Fruit fly (Drosophila melanogaster) whole organism, embryonic: ENCODE measurements around the gene Mdr65.

Experiments
- Ada2b ChIP-seq: fragments of 200-800 bp; sonication (Bioruptor generic); IDR thresholded peaks from 2 replicates; pipeline ENCODE4 v1.3.6; 2022; ENCODE audit warnings: missing biosample characterization, missing genetic modification characterization
- CG11247 ChIP-seq: fragments of 200-800 bp; sonication (Bioruptor generic); IDR thresholded peaks from 2 replicates; pipeline ENCODE4 v1.3.6; 2022; ENCODE audit warnings: missing biosample characterization, missing genetic modification characterization
- CG12219 ChIP-seq: fragments of 200-800 bp; sonication (Bioruptor generic); optimal IDR thresholded peaks from 3 replicates; lab custom pipeline; 2018; ENCODE audit warnings: missing biosample characterization, mild to moderate bottlenecking, missing genetic modification characterization
- CG13296 ChIP-seq: fragments of 200-800 bp; sonication (Bioruptor generic); optimal IDR thresholded peaks from 3 replicates; lab custom pipeline; 2018; ENCODE audit warnings: missing biosample characterization, mild to moderate bottlenecking, missing genetic modification characterization
- CG14050 ChIP-seq: fragments of 200-800 bp; sonication (Bioruptor generic); IDR thresholded peaks from 3 replicates; pipeline ENCODE4 v1.3.6; 2022; ENCODE audit warnings: missing biosample characterization, missing genetic modification characterization
- CG14667 ChIP-seq: fragments of 200-800 bp; sonication (Bioruptor generic); IDR thresholded peaks from 2 replicates; pipeline ENCODE4 v1.3.6; 2022; ENCODE audit warnings: missing biosample characterization, missing genetic modification characterization
- CG15011 ChIP-seq: fragments of 200-800 bp; sonication (Bioruptor generic); optimal IDR thresholded peaks from 3 replicates; lab custom pipeline; 2018; ENCODE audit warnings: missing biosample characterization, mild to moderate bottlenecking, missing genetic modification characterization
- CG15073 ChIP-seq: fragments of 200-800 bp; sonication (Bioruptor generic); optimal IDR thresholded peaks from 2 replicates; lab custom pipeline; 2016; ENCODE audit warnings: missing biosample characterization, missing genetic modification characterization
- CG17361 ChIP-seq: fragments of 200-800 bp; sonication (Bioruptor generic); IDR thresholded peaks from 3 replicates; pipeline ENCODE4 v1.3.6; 2022; ENCODE audit warnings: missing biosample characterization, missing genetic modification characterization
- CG17802 ChIP-seq: fragments of 200-800 bp; sonication (Bioruptor generic); optimal IDR thresholded peaks from 2 replicates; lab custom pipeline; 2018; ENCODE audit warnings: missing biosample characterization, mild to moderate bottlenecking, missing genetic modification characterization, moderate library complexity
- CG1832 ChIP-seq: fragments of 200-800 bp; sonication (Bioruptor generic); optimal IDR thresholded peaks from 2 replicates; lab custom pipeline; 2017; ENCODE audit warnings: missing biosample characterization, mild to moderate bottlenecking, missing genetic modification characterization, inconsistent platforms
- CG34422 ChIP-seq: fragments of 200-800 bp; sonication (Bioruptor generic); IDR thresholded peaks from 3 replicates; pipeline ENCODE4 v1.3.6; 2022; ENCODE audit warnings: missing biosample characterization, missing genetic modification characterization
- CG42726 ChIP-seq: fragments of 200-800 bp; sonication (Bioruptor generic); IDR thresholded peaks from 2 replicates; pipeline ENCODE4 v1.3.6; 2022; ENCODE audit warnings: missing biosample characterization, missing genetic modification characterization; ENCODE audit not compliant: partially characterized antibody
- CG6683 ChIP-seq: fragments of 200-800 bp; sonication (Bioruptor generic); optimal IDR thresholded peaks from 2 replicates; lab custom pipeline; 2017; ENCODE audit warnings: missing biosample characterization, mild to moderate bottlenecking, missing genetic modification characterization, missing genetic modification reagents
- CG6813 ChIP-seq: fragments of 200-800 bp; sonication (Bioruptor generic); optimal IDR thresholded peaks from 2 replicates; lab custom pipeline; 2017; ENCODE audit warnings: missing biosample characterization, missing genetic modification characterization, mild to moderate bottlenecking, moderate library complexity, missing genetic modification reagents
- CkIIα-i1 ChIP-seq: fragments of 200-800 bp; sonication (Bioruptor generic); IDR thresholded peaks from 2 replicates; pipeline ENCODE4 v1.3.6; 2022; ENCODE audit warnings: missing biosample characterization, missing genetic modification characterization
- D ChIP-seq, 2 experiments: fragments of 200-800 bp in 1 of 2; fragments of >200 bp in 1 of 2; sonication (Bioruptor generic) in 1 of 2; optimal IDR thresholded peaks; 2 replicates in 1 of 2; 3 replicates in 1 of 2; lab custom pipeline; 2017; ENCODE audit warnings: mild to moderate bottlenecking in 1 of 2, missing biosample characterization in 1 of 2, missing genetic modification characterization in 1 of 2, missing genetic modification reagents in 1 of 2
- HLH3B ChIP-seq: fragments of 200-800 bp; sonication (Bioruptor generic); IDR thresholded peaks from 2 replicates; pipeline ENCODE4 v1.3.6; 2022; ENCODE audit warnings: missing biosample characterization, missing genetic modification characterization
- Hsf ChIP-seq: fragments of 200-800 bp; sonication (Bioruptor generic); optimal IDR thresholded peaks from 3 replicates; lab custom pipeline; 2016; ENCODE audit warnings: missing biosample characterization, missing genetic modification characterization
- Jarid2 ChIP-seq: fragments of 200-800 bp; sonication (Bioruptor generic); optimal IDR thresholded peaks from 3 replicates; lab custom pipeline; 2017; ENCODE audit warnings: mild to moderate bottlenecking, missing biosample characterization, missing genetic modification reagents, missing genetic modification characterization
- Lhr ChIP-seq: fragments of 200-800 bp; sonication (Bioruptor generic); optimal IDR thresholded peaks from 3 replicates; lab custom pipeline; 2017; ENCODE audit warnings: mild to moderate bottlenecking, missing biosample characterization, missing genetic modification reagents, missing genetic modification characterization
- Max ChIP-seq: fragments of 200-800 bp; sonication (Bioruptor generic); optimal IDR thresholded peaks from 2 replicates; lab custom pipeline; 2016; ENCODE audit warnings: missing biosample characterization, mild to moderate bottlenecking, missing genetic modification characterization
- Mrtf ChIP-seq: fragments of 200-800 bp; sonication (Bioruptor generic); IDR thresholded peaks from 3 replicates; pipeline ENCODE4 v1.3.6; 2022; ENCODE audit warnings: missing biosample characterization, missing genetic modification characterization
- NC2β ChIP-seq: fragments of 200-800 bp; sonication (Bioruptor generic); optimal IDR thresholded peaks from 2 replicates; lab custom pipeline; 2016; ENCODE audit warnings: missing biosample characterization, missing genetic modification characterization
- Poxn ChIP-seq: fragments of 200-800 bp; sonication (Bioruptor generic); IDR thresholded peaks from 2 replicates; pipeline ENCODE4 v1.3.6; 2022; ENCODE audit warnings: missing biosample characterization, missing genetic modification characterization
- Scr ChIP-seq: fragments of 200-800 bp; sonication (Bioruptor generic); IDR thresholded peaks from 2 replicates; pipeline ENCODE4 v1.3.6; 2022; ENCODE audit warnings: missing biosample characterization, missing genetic modification characterization; ENCODE audit not compliant: partially characterized antibody
- Sin3A ChIP-seq: fragments of >200 bp; optimal IDR thresholded peaks from 2 replicates; lab custom pipeline; 2018
- Sox102F ChIP-seq: fragments of 200-800 bp; sonication (Bioruptor generic); optimal IDR thresholded peaks from 2 replicates; lab custom pipeline; 2018; ENCODE audit warnings: missing biosample characterization, mild to moderate bottlenecking, missing genetic modification characterization, moderate library complexity
- aop ChIP-seq: fragments of 200-800 bp; sonication (Bioruptor generic); IDR thresholded peaks from 2 replicates; pipeline ENCODE4 v1.3.6; 2022; ENCODE audit warnings: missing biosample characterization, missing genetic modification characterization
- bigmax ChIP-seq: fragments of 200-800 bp; sonication (Bioruptor generic); optimal IDR thresholded peaks from 2 replicates; lab custom pipeline; 2018; ENCODE audit warnings: missing biosample characterization, mild to moderate bottlenecking, missing genetic modification characterization
- cad ChIP-seq: fragments of >200 bp; optimal IDR thresholded peaks from 2 replicates; lab custom pipeline; 2017; ENCODE audit warnings: missing biosample characterization, missing genetic modification characterization
- ci ChIP-seq: fragments of 200-800 bp; sonication (Bioruptor generic); IDR thresholded peaks from 3 replicates; pipeline ENCODE4 v1.3.6; 2022; ENCODE audit warnings: missing biosample characterization, missing genetic modification characterization
- en ChIP-seq: fragments of 200-800 bp; sonication (Bioruptor generic); optimal IDR thresholded peaks from 2 replicates; lab custom pipeline; 2016; ENCODE audit warnings: missing biosample characterization, missing genetic modification characterization
- fd102C ChIP-seq: fragments of 200-800 bp; sonication (Bioruptor generic); optimal IDR thresholded peaks from 2 replicates; lab custom pipeline; 2018; ENCODE audit warnings: missing biosample characterization, mild to moderate bottlenecking, missing genetic modification characterization, moderate library complexity
- fru ChIP-seq: fragments of >200 bp; optimal IDR thresholded peaks from 2 replicates; lab custom pipeline; 2017
- ftz-f1 ChIP-seq: fragments of 200-800 bp; sonication (Bioruptor generic); optimal IDR thresholded peaks from 2 replicates; lab custom pipeline; 2016; ENCODE audit warnings: missing biosample characterization, missing genetic modification characterization
- ham ChIP-seq: fragments of 200-800 bp; sonication (Bioruptor generic); IDR thresholded peaks from 2 replicates; pipeline ENCODE4 v1.3.6; 2022; ENCODE audit warnings: missing biosample characterization, missing genetic modification characterization
- insv ChIP-seq, 2 experiments: fragments of 200-800 bp; sonication (Bioruptor generic); optimal IDR thresholded peaks; 3 replicates each; lab custom pipeline; 2016 to 2018; ENCODE audit warnings: missing biosample characterization in 2 of 2, missing genetic modification characterization in 2 of 2
- inv ChIP-seq: fragments of 200-800 bp; sonication (Bioruptor generic); IDR thresholded peaks from 2 replicates; pipeline ENCODE4 v1.3.6; 2022; ENCODE audit warnings: missing biosample characterization, missing genetic modification characterization; ENCODE audit not compliant: partially characterized antibody
- nerfin-1 ChIP-seq: fragments of 200-800 bp; sonication (Bioruptor generic); optimal IDR thresholded peaks from 3 replicates; lab custom pipeline; 2019; ENCODE audit warnings: missing biosample characterization, mild to moderate bottlenecking, missing genetic modification characterization, moderate library complexity
- nerfin-2 ChIP-seq: fragments of 200-800 bp; sonication (Bioruptor generic); IDR thresholded peaks from 2 replicates; pipeline ENCODE4 v1.3.6; 2022; ENCODE audit warnings: missing biosample characterization, missing genetic modification characterization; ENCODE audit not compliant: partially characterized antibody
- pb ChIP-seq: fragments of 200-800 bp; sonication (Bioruptor generic); optimal IDR thresholded peaks from 3 replicates; lab custom pipeline; 2016; ENCODE audit warnings: missing biosample characterization, missing genetic modification characterization
- phol ChIP-seq: fragments of 200-800 bp; sonication (Bioruptor generic); optimal IDR thresholded peaks from 3 replicates; lab custom pipeline; 2018; ENCODE audit warnings: missing biosample characterization, mild to moderate bottlenecking, missing genetic modification characterization, moderate library complexity
- ro ChIP-seq: fragments of 200-800 bp; sonication (Bioruptor generic); IDR thresholded peaks from 2 replicates; pipeline ENCODE4 v1.3.6; 2022; ENCODE audit warnings: missing biosample characterization, missing genetic modification characterization
- sens ChIP-seq: fragments of 200-800 bp; sonication (Bioruptor generic); peaks from one replicate; lab custom pipeline; 2016; ENCODE audit warnings: missing biosample characterization, missing genetic modification characterization
- sens-2 ChIP-seq: fragments of 200-800 bp; sonication (Bioruptor generic); IDR thresholded peaks from 2 replicates; pipeline ENCODE4 v1.3.6; 2022; ENCODE audit warnings: missing biosample characterization, missing genetic modification characterization
- ttk ChIP-seq: fragments of 200-800 bp; sonication (Bioruptor generic); IDR thresholded peaks from 2 replicates; pipeline ENCODE4 v2.1.2; 2022; ENCODE audit warnings: missing biosample characterization, missing genetic modification characterization

Gene Mdr65

dm6 chr3L:6215976-6216786 is 29.4 kb downstream of the Mdr65 start (continued):
- TF ChIP-seq CG14667, result no peak
- no peak for TF ChIP-seq aop (GFP tag; lab: Robert Waterston, UW)
- no peak for TF ChIP-seq ham (GFP tag; lab: Robert Waterston, UW)

DNA sequence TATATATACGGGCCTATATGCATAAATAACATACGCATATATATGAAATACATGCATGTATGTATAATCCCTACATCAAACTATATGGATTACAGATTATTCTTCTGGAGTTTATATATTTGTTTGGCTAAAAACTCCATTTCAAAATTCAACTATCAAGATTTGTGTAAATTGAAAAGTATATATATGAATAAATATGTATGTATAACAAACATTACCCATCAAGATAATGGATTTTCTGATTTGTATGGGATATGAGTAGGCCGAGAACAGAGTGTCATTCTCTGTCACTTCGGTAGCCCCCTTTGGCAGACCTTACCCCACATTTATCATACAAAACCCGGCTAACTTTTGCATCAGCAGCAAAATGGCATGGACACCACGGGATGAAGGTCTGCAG is 45.4 kb downstream of the Mdr65 start, which contains the start of gene CG8219:
Gene CG8219 (plus strand): TSS at position 301 of the 400 bp plus-strand sequence.
- TF ChIP-seq CG12219 (GFP tag; lab: Kevin White, UChicago), result no peak
- no peak for TF ChIP-seq nerfin-2
- TF ChIP-seq fru (lab: Kevin White, UChicago), result no peak
- TF ChIP-seq CG15073 (GFP tag; lab: Kevin White, UChicago), result no peak
- TF ChIP-seq CG14050 (GFP tag; lab: Robert Waterston, UW), result no peak
- TF ChIP-seq ro, result no peak
- no peak for TF ChIP-seq pb (GFP tag; lab: Kevin White, UChicago)
- no peak for TF ChIP-seq NC2β (GFP tag; lab: Kevin White, UChicago)
- TF ChIP-seq bigmax (GFP tag; lab: Kevin White, UChicago), result no peak
- TF ChIP-seq Sox102F (GFP tag; lab: Kevin White, UChicago), result no peak
- no peak for TF ChIP-seq CG17361 (GFP tag; lab: Robert Waterston, UW)
- TF ChIP-seq ftz-f1 (GFP tag; lab: Kevin White, UChicago), result no peak
- no peak for TF ChIP-seq Mrtf (GFP tag; lab: Robert Waterston, UW)
- TF ChIP-seq CG13296, result no peak
- no peak for TF ChIP-seq ci (GFP tag; lab: Robert Waterston, UW)
- no peak for TF ChIP-seq insv (GFP tag; optimal IDR thresholded peaks at IDR 0.05; lab: Kevin White, UChicago)
- no peak for TF ChIP-seq nerfin-1
- no peak for TF ChIP-seq CG34422 (GFP tag; lab: Robert Waterston, UW)

- TF ChIP-seq Lhr (GFP tag; lab: Kevin White, UChicago), result no peak
- no peak for TF ChIP-seq sens-2 (GFP tag; lab: Robert Waterston, UW)
- TF ChIP-seq CG15011 (GFP tag; lab: Kevin White, UChicago), result no peak
- TF ChIP-seq Max (GFP tag; lab: Kevin White, UChicago), result no peak
- peak; percentile 17; the same call in 1 of the 3 replicates for TF ChIP-seq CG34422 (GFP tag; lab: Robert Waterston, UW)
- TF ChIP-seq HLH3B (GFP tag; lab: Robert Waterston, UW), result no peak
- no peak for TF ChIP-seq Ada2b (GFP tag; lab: Robert Waterston, UW)
- no peak for TF ChIP-seq Poxn (GFP tag; lab: Robert Waterston, UW)
- TF ChIP-seq cad (GFP tag; lab: Kevin White, UChicago), result no peak
- TF ChIP-seq Sin3A (lab: Kevin White, UChicago), result peak; percentile 51
- peak; percentile 56 for TF ChIP-seq CG1832 (GFP tag; lab: Kevin White, UChicago)
- no peak for TF ChIP-seq CG42726
- no peak for TF ChIP-seq sens (GFP tag; lab: Kevin White, UChicago)
- no peak for TF ChIP-seq CG11247
- TF ChIP-seq fd102C (GFP tag; lab: Kevin White, UChicago), result no peak
- TF ChIP-seq phol (tag; lab: Kevin White, UChicago), result peak; percentile 70
- TF ChIP-seq en (GFP tag; lab: Kevin White, UChicago), result no peak
- no peak for TF ChIP-seq Hsf
- no peak for TF ChIP-seq CG6813
- TF ChIP-seq D (optimal IDR thresholded peaks at IDR 0.05; lab: Kevin White, UChicago), result no peak
- no peak for TF ChIP-seq D (GFP tag; optimal IDR thresholded peaks at IDR 0.05; lab: Kevin White, UChicago)
- TF ChIP-seq CG17802, result no peak
- TF ChIP-seq inv (GFP tag; lab: Robert Waterston, UW), result 0 out of 2 replicates have a peak, but pooled peaks have one; percentile 4
- TF ChIP-seq ttk (GFP tag; lab: Robert Waterston, UW), result peak; percentile 66
- peak; percentile 95 for TF ChIP-seq ftz-f1 (GFP tag; lab: Kevin White, UChicago)
- TF ChIP-seq CG6683 (GFP tag; lab: Kevin White, UChicago), result no peak
- TF ChIP-seq Scr, result 0 out of 2 replicates have a peak, but pooled peaks have one; percentile 44
- no peak for TF ChIP-seq CkIIα-i1
- TF ChIP-seq Jarid2 (GFP tag; lab: Kevin White, UChicago), result no peak
Measured at dm6 chr3L:6193556-6194114, 51.9 kb downstream of the Mdr65 start.
